Worm (Caenorhabditis elegans) whole organism, young adult: ENCODE data around the gene R05F9.9.

Source experiments
- B0019.2 ChIP-seq: fragments of 200-800 bp; sonication (Bioruptor generic); conservative IDR thresholded peaks from 2 replicates; pipeline ENCODE4 v1.3.6; 2022; ENCODE audit warnings: missing genetic modification reagents, missing genetic modification characterization, missing compliant biosample characterization
- B0261.1 ChIP-seq: sonication (generic microtip); optimal IDR thresholded peaks from 2 replicates; lab custom pipeline; 2016; ENCODE audit warnings: mild to moderate bottlenecking, missing genetic modification characterization, moderate library complexity, missing compliant biosample characterization
- B0336.3 ChIP-seq: fragments of 200-800 bp; sonication (Bioruptor generic); IDR thresholded peaks from 2 replicates; pipeline ENCODE4 v1.3.6; 2022; ENCODE audit warnings: missing genetic modification characterization, missing compliant biosample characterization
- F10E7.11 ChIP-seq: sonication (generic microtip); optimal IDR thresholded peaks from 2 replicates; lab custom pipeline; 2017; ENCODE audit warnings: mild to moderate bottlenecking, missing genetic modification characterization, moderate library complexity, missing compliant biosample characterization
- F22D6.2 ChIP-seq: sonication (generic microtip); optimal IDR thresholded peaks from 2 replicates; lab custom pipeline; 2016; ENCODE audit warnings: mild to moderate bottlenecking, missing genetic modification characterization, missing compliant biosample characterization
- F33H1.4 ChIP-seq: fragments of 200-800 bp; sonication (Bioruptor generic); IDR thresholded peaks from 2 replicates; pipeline ENCODE4 v1.3.6; 2022; ENCODE audit warnings: missing genetic modification reagents, missing genetic modification characterization, missing compliant biosample characterization
- F49E8.2 ChIP-seq: sonication (generic microtip); optimal IDR thresholded peaks from 3 replicates; lab custom pipeline; 2017; ENCODE audit warnings: missing genetic modification characterization, mild to moderate bottlenecking, missing compliant biosample characterization, antibody characterized with exemption, moderate library complexity; ENCODE audit not compliant: insufficient read depth
- F55B11.4 ChIP-seq: sonication (generic microtip); optimal IDR thresholded peaks from 2 replicates; lab custom pipeline; 2016; ENCODE audit warnings: missing compliant biosample characterization, missing genetic modification characterization, borderline replicate concordance; ENCODE audit not compliant: insufficient read depth
- Y53G8AR.9 ChIP-seq: fragments of 200-800 bp; sonication (Bioruptor generic); conservative IDR thresholded peaks from 2 replicates; pipeline ENCODE4 v1.3.6; 2022; ENCODE audit warnings: missing genetic modification reagents, missing genetic modification characterization, missing compliant biosample characterization
- Y79H2A.3 ChIP-seq: fragments of 200-800 bp; sonication (Bioruptor generic); conservative IDR thresholded peaks from 2 replicates; pipeline ENCODE4 v1.3.6; 2022; ENCODE audit warnings: missing genetic modification reagents, missing genetic modification characterization, missing compliant biosample characterization
- aptf-2 ChIP-seq: fragments of 200-800 bp; sonication (Bioruptor generic); conservative IDR thresholded peaks from 2 replicates; pipeline ENCODE4 v1.3.6; 2022; ENCODE audit warnings: missing genetic modification reagents, missing genetic modification characterization, missing compliant biosample characterization
- aptf-3 ChIP-seq: fragments of 200-800 bp; sonication (Bioruptor generic); IDR thresholded peaks from 2 replicates; pipeline ENCODE4 v1.3.6; 2022; ENCODE audit warnings: missing genetic modification characterization, missing compliant biosample characterization
- atf-7 ChIP-seq: sonication (generic microtip); optimal IDR thresholded peaks from 2 replicates; lab custom pipeline; 2017; ENCODE audit warnings: mild to moderate bottlenecking, missing genetic modification characterization, missing compliant biosample characterization
- attf-6 ChIP-seq: fragments of 200-800 bp; sonication (Bioruptor generic); IDR thresholded peaks from 2 replicates; pipeline ENCODE4 v1.3.6; 2022; ENCODE audit warnings: missing genetic modification reagents, missing genetic modification characterization, missing compliant biosample characterization
- bed-2 ChIP-seq: fragments of 200-800 bp; sonication (Bioruptor generic); IDR thresholded peaks from 2 replicates; pipeline ENCODE4 v1.3.6; 2022; ENCODE audit warnings: missing genetic modification reagents, missing genetic modification characterization, missing compliant biosample characterization
- cebp-1 ChIP-seq, 2 experiments: fragments of 200-800 bp in 1 of 2; sonication (Bioruptor generic) in 1 of 2; sonication (generic microtip) in 1 of 2; IDR thresholded peaks in 1 of 2; optimal IDR thresholded peaks in 1 of 2; 2 replicates each; pipeline versions ENCODE4 v1.3.6 to Lab custom; 2017 to 2022; ENCODE audit warnings: missing compliant biosample characterization in 2 of 2, missing genetic modification characterization in 2 of 2, mild to moderate bottlenecking in 1 of 2, missing genetic modification reagents in 1 of 2, moderate library complexity in 1 of 2
- cebp-2 ChIP-seq: fragments of 200-800 bp; sonication (Bioruptor generic); IDR thresholded peaks from 2 replicates; pipeline ENCODE4 v1.3.6; 2022; ENCODE audit warnings: missing genetic modification characterization, missing compliant biosample characterization
- ceh-58 ChIP-seq: fragments of 200-800 bp; sonication (Bioruptor generic); IDR thresholded peaks from 2 replicates; pipeline ENCODE4 v1.3.6; 2022; ENCODE audit warnings: missing genetic modification characterization, missing compliant biosample characterization
- ceh-79 ChIP-seq: sonication (generic microtip); optimal IDR thresholded peaks from 2 replicates; lab custom pipeline; 2017; ENCODE audit warnings: mild to moderate bottlenecking, missing genetic modification characterization, missing compliant biosample characterization
- ceh-91 ChIP-seq: fragments of 200-800 bp; sonication (Bioruptor generic); IDR thresholded peaks from 2 replicates; pipeline ENCODE4 v1.3.6; 2022; ENCODE audit warnings: missing genetic modification reagents, missing genetic modification characterization, missing compliant biosample characterization
- dpl-1 ChIP-seq: fragments of 150-350 bp; optimal IDR thresholded peaks from 2 replicates; lab custom pipeline; 2014; ENCODE audit warnings: missing biosample characterization, missing genetic modification reagents, missing genetic modification characterization
- egl-44 ChIP-seq: fragments of 200-800 bp; sonication (Bioruptor generic); IDR thresholded peaks from 2 replicates; pipeline ENCODE4 v1.3.6; 2022; ENCODE audit warnings: missing genetic modification reagents, missing genetic modification characterization, missing compliant biosample characterization
- fkh-3 ChIP-seq: sonication (generic microtip); optimal IDR thresholded peaks from 2 replicates; lab custom pipeline; 2016; ENCODE audit warnings: mild to moderate bottlenecking, missing genetic modification characterization, missing compliant biosample characterization
- gei-17 ChIP-seq: fragments of 200-800 bp; sonication (Bioruptor generic); optimal IDR thresholded peaks from 2 replicates; lab custom pipeline; 2018; ENCODE audit warnings: mild to moderate bottlenecking, missing genetic modification characterization, missing compliant biosample characterization
- hlh-12 ChIP-seq: sonication (generic microtip); optimal IDR thresholded peaks from 2 replicates; lab custom pipeline; 2016; ENCODE audit warnings: missing genetic modification characterization, missing compliant biosample characterization
- hlh-26 ChIP-seq: fragments of 200-800 bp; sonication (Bioruptor generic); conservative IDR thresholded peaks from 2 replicates; pipeline ENCODE4 v1.3.6; 2022; ENCODE audit warnings: missing genetic modification reagents, missing genetic modification characterization, missing compliant biosample characterization
- hmg-1.2 ChIP-seq: fragments of 200-800 bp; sonication (Bioruptor generic); IDR thresholded peaks from 2 replicates; pipeline ENCODE4 v1.3.6; 2022; ENCODE audit warnings: missing genetic modification reagents, missing genetic modification characterization, missing compliant biosample characterization
- lag-1 ChIP-seq: fragments of 200-800 bp; sonication (Bioruptor generic); IDR thresholded peaks from 2 replicates; pipeline ENCODE4 v1.3.6; 2022; ENCODE audit warnings: missing genetic modification reagents, missing genetic modification characterization, missing compliant biosample characterization
- lin-26 ChIP-seq: fragments of 200-800 bp; sonication (Bioruptor generic); IDR thresholded peaks from 2 replicates; pipeline ENCODE4 v1.3.6; 2022; ENCODE audit warnings: missing genetic modification reagents, missing genetic modification characterization, missing compliant biosample characterization
- lin-54 ChIP-seq: fragments of 200-800 bp; sonication (Bioruptor generic); optimal IDR thresholded peaks from 2 replicates; lab custom pipeline; 2018; ENCODE audit warnings: mild to moderate bottlenecking, missing genetic modification characterization, missing compliant biosample characterization
- lir-1 ChIP-seq: fragments of 200-800 bp; sonication (Bioruptor generic); conservative IDR thresholded peaks from 2 replicates; pipeline ENCODE4 v1.3.6; 2022; ENCODE audit warnings: missing genetic modification reagents, missing genetic modification characterization, missing compliant biosample characterization
- lsy-27 ChIP-seq: sonication (generic microtip); optimal IDR thresholded peaks from 2 replicates; lab custom pipeline; 2017; ENCODE audit warnings: missing genetic modification characterization, mild to moderate bottlenecking, missing compliant biosample characterization, antibody characterized with exemption, missing genotype, borderline replicate concordance; ENCODE audit not compliant: insufficient read depth
- mcd-1 ChIP-seq: fragments of 200-800 bp; sonication (Bioruptor generic); IDR thresholded peaks from 2 replicates; pipeline ENCODE4 v1.3.6; 2022; ENCODE audit warnings: missing genetic modification reagents, missing genetic modification characterization, missing compliant biosample characterization
- mel-28 ChIP-seq: sonication (generic microtip); optimal IDR thresholded peaks from 2 replicates; lab custom pipeline; 2016; ENCODE audit warnings: borderline replicate concordance, mild to moderate bottlenecking, missing genetic modification characterization, missing compliant biosample characterization
- nhr-27 ChIP-seq: fragments of 200-800 bp; sonication (Bioruptor generic); optimal IDR thresholded peaks from 2 replicates; lab custom pipeline; 2018; ENCODE audit warnings: mild to moderate bottlenecking, missing genetic modification characterization, moderate library complexity, missing compliant biosample characterization
- pha-4 ChIP-seq: fragments of 150-350 bp; sonication (generic microtip); optimal IDR thresholded peaks from 2 replicates; lab custom pipeline; 2014; ENCODE audit warnings: missing biosample characterization, missing genetic modification reagents, missing genetic modification characterization
- rcor-1 ChIP-seq: fragments of 200-800 bp; sonication (Bioruptor generic); IDR thresholded peaks from 2 replicates; pipeline ENCODE4 v1.3.6; 2022; ENCODE audit warnings: missing genetic modification reagents, missing genetic modification characterization, missing compliant biosample characterization
- rec-8 ChIP-seq, 2 experiments: sonication (generic microtip); optimal IDR thresholded peaks; 2 replicates each; lab custom pipeline; 2016; ENCODE audit warnings: mild to moderate bottlenecking in 2 of 2, missing genetic modification characterization in 2 of 2, missing genetic modification reagents in 2 of 2, missing genotype in 2 of 2, missing biosample characterization in 1 of 2, missing compliant biosample characterization in 1 of 2, moderate library complexity in 1 of 2
- sdz-38 ChIP-seq: sonication (generic microtip); optimal IDR thresholded peaks from 2 replicates; lab custom pipeline; 2016; ENCODE audit warnings: missing genotype, missing genetic modification characterization, missing compliant biosample characterization
- sea-2 ChIP-seq: fragments of 200-800 bp; sonication (Bioruptor generic); IDR thresholded peaks from 2 replicates; pipeline ENCODE4 v1.3.6; 2022; ENCODE audit warnings: missing genetic modification characterization, missing compliant biosample characterization
- snpc-3.4 ChIP-seq: sonication (generic microtip); optimal IDR thresholded peaks from 2 replicates; lab custom pipeline; 2017; ENCODE audit warnings: missing genetic modification characterization, mild to moderate bottlenecking, missing compliant biosample characterization, antibody characterized with exemption, moderate library complexity, missing genotype, missing genetic modification reagents
- snpc-4 ChIP-seq, 5 experiments: fragments of 150-350 bp in 1 of 5; sonication (generic microtip) in 4 of 5; optimal IDR thresholded peaks; 2 replicates each; lab custom pipeline; 2014 to 2018; ENCODE audit warnings: missing genetic modification characterization in 5 of 5, missing biosample characterization in 3 of 5, antibody characterized with exemption in 2 of 5, mild to moderate bottlenecking in 2 of 5, missing compliant biosample characterization in 2 of 5, missing genotype in 2 of 5, moderate library complexity in 2 of 5, missing genetic modification reagents in 1 of 5
- tbx-9 ChIP-seq: sonication (generic microtip); optimal IDR thresholded peaks from 2 replicates; lab custom pipeline; 2016; ENCODE audit warnings: borderline replicate concordance, missing genetic modification characterization, inconsistent platforms, missing compliant biosample characterization
- unc-62 ChIP-seq: fragments of 150-350 bp; optimal IDR thresholded peaks from 2 replicates; lab custom pipeline; 2014; ENCODE audit warnings: missing biosample characterization, missing genetic modification reagents, missing genetic modification characterization
- ztf-18 ChIP-seq: sonication (generic microtip); optimal IDR thresholded peaks from 2 replicates; lab custom pipeline; 2016; ENCODE audit warnings: missing genotype, mild to moderate bottlenecking, missing genetic modification characterization, missing compliant biosample characterization
- ztf-25 ChIP-seq: fragments of 200-800 bp; sonication (Bioruptor generic); IDR thresholded peaks from 2 replicates; pipeline ENCODE4 v1.3.6; 2022; ENCODE audit warnings: missing genetic modification reagents, missing genetic modification characterization, missing compliant biosample characterization

The R05F9.9 gene

DNA sequence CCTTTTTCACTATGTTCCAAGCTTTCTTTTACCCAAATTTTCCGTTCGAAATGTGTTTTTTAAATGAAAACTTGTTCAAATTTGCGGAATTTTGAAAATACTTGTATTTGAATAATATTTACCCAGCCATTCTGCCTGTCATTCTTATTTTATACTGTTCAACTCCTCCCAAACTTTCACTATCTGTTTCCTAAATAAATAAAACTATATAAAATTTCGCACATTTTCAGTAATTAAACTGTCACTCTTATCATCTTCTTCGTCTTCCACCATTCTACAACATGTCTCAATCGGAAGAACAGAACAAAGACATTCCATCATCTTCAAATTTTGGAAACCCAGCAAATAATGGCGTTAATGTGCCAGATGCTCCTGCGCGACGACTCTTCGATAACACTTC lies 2.9 kb upstream of the R05F9.9 start, which contains the start of gene btbd-10:
Gene btbd-10, plus strand, starts transcription at position 231 of the 400 bp plus-strand sequence.
- TF ChIP-seq dpl-1 (GFP tag; lab: Kevin White, UChicago) (no peak), nhr-27 (no peak), ceh-91 (GFP tag; lab: Robert Waterston, UW) (no peak), mcd-1 (GFP tag; lab: Robert Waterston, UW) (no peak), ztf-25 (GFP tag; lab: Robert Waterston, UW) (no peak), mel-28 (no peak), cebp-1 (GFP tag; IDR thresholded peaks at IDR 0.05; lab: Robert Waterston, UW) (no peak), cebp-1 (tag; optimal IDR thresholded peaks at IDR 0.05; lab: Kevin White, UChicago) (no peak), Y53G8AR.9 (no peak), lsy-27 (tag; lab: Kevin White, UChicago) (no peak), ceh-79 (tag; lab: Kevin White, UChicago) (no peak), F33H1.4 (GFP tag; lab: Robert Waterston, UW) (no peak), unc-62 (GFP tag; lab: Kevin White, UChicago) (peak; percentile 67), B0019.2 (GFP tag; lab: Robert Waterston, UW) (no peak), pha-4 (peak; percentile 7)

DNA sequence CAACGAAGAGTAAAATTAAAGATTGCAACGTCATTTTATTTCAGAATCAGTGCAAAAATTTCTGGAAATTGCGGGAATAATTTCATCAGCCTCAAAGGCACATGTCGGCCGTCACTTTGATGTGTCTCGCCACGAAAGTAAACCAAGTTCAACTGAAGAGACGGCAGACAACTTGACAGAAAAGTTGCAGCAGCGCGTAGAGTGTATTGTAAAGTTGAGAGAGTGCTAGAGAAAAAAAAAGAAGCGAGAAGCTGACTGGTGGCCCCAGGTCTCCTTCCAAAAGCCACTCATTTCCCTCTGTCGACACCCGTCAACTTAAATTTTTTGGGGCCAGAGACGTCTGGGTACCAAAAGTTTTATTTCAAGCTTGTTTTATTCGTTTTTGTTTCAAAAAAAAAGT lies 2.4 kb upstream of the R05F9.9 start:
- TF ChIP-seq hlh-26 (GFP tag; lab: Robert Waterston, UW) (no peak), egl-44 (no peak), F10E7.11 (tag; lab: Kevin White, UChicago) (no peak), F22D6.2 (tag; lab: Kevin White, UChicago) (no peak), cebp-1 (GFP tag; IDR thresholded peaks at IDR 0.05; lab: Robert Waterston, UW) (peak; percentile 66), cebp-1 (tag; optimal IDR thresholded peaks at IDR 0.05; lab: Kevin White, UChicago) (peak; percentile 80), sea-2 (GFP tag; lab: Robert Waterston, UW) (no peak), hmg-1.2 (peak; percentile 94), tbx-9 (tag; lab: Kevin White, UChicago) (no peak), attf-6 (no peak), nhr-27 (no peak), ceh-58 (GFP tag; lab: Robert Waterston, UW) (no peak), gei-17 (GFP tag; lab: Kevin White, UChicago) (no peak), fkh-3 (tag; lab: Kevin White, UChicago) (no peak), atf-7 (no peak), aptf-2 (GFP tag; lab: Robert Waterston, UW) (no peak), bed-2 (GFP tag; lab: Robert Waterston, UW) (no peak), aptf-3 (no peak), F49E8.2 (tag; lab: Kevin White, UChicago) (peak; percentile 44), F55B11.4 (tag; lab: Kevin White, UChicago) (no peak), lin-54 (GFP tag; lab: Kevin White, UChicago) (peak; percentile 68), hlh-12 (tag; lab: Kevin White, UChicago) (no peak), lin-26 (GFP tag; lab: Robert Waterston, UW) (no peak), snpc-3.4 (tag; lab: Kevin White, UChicago) (peak; percentile 60), snpc-4 (GFP tag; optimal IDR thresholded peaks at IDR 0.05; lab: Kevin White, UChicago) (peak; percentile 47), snpc-4 (tag; optimal IDR thresholded peaks at IDR 0.05; lab: Kevin White, UChicago) (peak; percentile 59 to 84 (median 65)), B0261.1 (tag; lab: Kevin White, UChicago) (no peak), Y79H2A.3 (no peak), rcor-1 (GFP tag; lab: Robert Waterston, UW) (peak; percentile 61), lir-1 (GFP tag; lab: Robert Waterston, UW) (0 out of 2 replicates have a peak, but pooled peaks have one; percentile 10), rec-8 (tag; optimal IDR thresholded peaks at IDR 0.05; lab: Kevin White, UChicago) (no peak), ztf-18 (tag; lab: Kevin White, UChicago) (peak; percentile 17), B0336.3 (GFP tag; lab: Robert Waterston, UW) (no peak; the same call in 1 of the 2 replicates), lag-1 (GFP tag; lab: Robert Waterston, UW) (no peak), cebp-2 (GFP tag; lab: Robert Waterston, UW) (no peak), sdz-38 (no peak)
